Worm (Caenorhabditis elegans) whole organism, young adult: ENCODE measurements around the gene lmtr-3.

Source experiments
- F52B5.7 ChIP-seq: sonication (generic microtip); optimal IDR thresholded peaks from 2 replicates; lab custom pipeline; 2016; ENCODE audit warnings: mild to moderate bottlenecking, missing genetic modification characterization, missing compliant biosample characterization
- F57A8.1 ChIP-seq: fragments of 200-800 bp; sonication (Bioruptor generic); optimal IDR thresholded peaks from 2 replicates; lab custom pipeline; 2018; ENCODE audit warnings: mild to moderate bottlenecking, missing genetic modification characterization, moderate library complexity, missing compliant biosample characterization
- Y95B8A.8 ChIP-seq: fragments of 200-800 bp; sonication (Bioruptor generic); IDR thresholded peaks from 2 replicates; pipeline ENCODE4 v1.3.6; 2022; ENCODE audit warnings: missing genetic modification reagents, missing genetic modification characterization, missing compliant biosample characterization
- attf-3 ChIP-seq: fragments of 200-800 bp; sonication (Bioruptor generic); conservative IDR thresholded peaks from 2 replicates; pipeline ENCODE4 v1.3.6; 2022; ENCODE audit warnings: missing genetic modification reagents, missing genetic modification characterization, missing compliant biosample characterization
- attf-5 ChIP-seq: fragments of 200-800 bp; sonication (Bioruptor generic); optimal IDR thresholded peaks from 2 replicates; lab custom pipeline; 2018; ENCODE audit warnings: mild to moderate bottlenecking, missing genetic modification characterization, missing compliant biosample characterization
- cebp-2 ChIP-seq: fragments of 200-800 bp; sonication (Bioruptor generic); IDR thresholded peaks from 2 replicates; pipeline ENCODE4 v1.3.6; 2022; ENCODE audit warnings: missing genetic modification characterization, missing compliant biosample characterization
- die-1 ChIP-seq: sonication (generic microtip); optimal IDR thresholded peaks from 2 replicates; lab custom pipeline; 2016; ENCODE audit warnings: missing genotype, mild to moderate bottlenecking, missing genetic modification characterization, missing compliant biosample characterization
- ets-4 ChIP-seq: fragments of 200-800 bp; sonication (Bioruptor generic); optimal IDR thresholded peaks from 2 replicates; lab custom pipeline; 2018; ENCODE audit warnings: mild to moderate bottlenecking, missing genetic modification characterization, missing compliant biosample characterization
- let-607 ChIP-seq, 2 experiments: fragments of 200-800 bp in 1 of 2; sonication (Bioruptor generic) in 1 of 2; sonication (generic microtip) in 1 of 2; optimal IDR thresholded peaks; 2 replicates each; lab custom pipeline; 2016 to 2018; ENCODE audit warnings: mild to moderate bottlenecking in 2 of 2, missing compliant biosample characterization in 2 of 2, missing genetic modification characterization in 2 of 2, moderate library complexity in 2 of 2, missing genotype in 1 of 2
- nfya-1 ChIP-seq: sonication (generic microtip); optimal IDR thresholded peaks from 2 replicates; lab custom pipeline; 2017; ENCODE audit warnings: antibody characterized with exemption, missing compliant biosample characterization, missing genetic modification characterization, borderline replicate concordance; ENCODE audit not compliant: insufficient read depth
- nfya-2 ChIP-seq: fragments of 200-800 bp; sonication (Bioruptor generic); IDR thresholded peaks from 2 replicates; pipeline ENCODE4 v1.3.6; 2022; ENCODE audit warnings: missing genetic modification reagents, missing genetic modification characterization, missing compliant biosample characterization
- unc-130 ChIP-seq: sonication (generic microtip); optimal IDR thresholded peaks from 2 replicates; lab custom pipeline; 2016; ENCODE audit warnings: missing genetic modification reagents, missing genetic modification characterization, missing compliant biosample characterization
- ztf-6 ChIP-seq: fragments of 200-800 bp; sonication (Bioruptor generic); IDR thresholded peaks from 2 replicates; pipeline ENCODE4 v1.3.6; 2022; ENCODE audit warnings: missing genetic modification reagents, missing genetic modification characterization, missing compliant biosample characterization

ce11 chrV:11078874-11079273 lies 45.1 kb upstream of the lmtr-3 start:
- TF ChIP-seq attf-3: no peak
- TF ChIP-seq Y95B8A.8 (GFP tag; lab: Robert Waterston, UW): no peak
- no peak for TF ChIP-seq F57A8.1 (GFP tag; lab: Kevin White, UChicago)
- TF ChIP-seq attf-5 (GFP tag; lab: Kevin White, UChicago): no peak
- no peak for TF ChIP-seq unc-130
- no peak for TF ChIP-seq ets-4 (GFP tag; lab: Kevin White, UChicago)
- no peak for TF ChIP-seq let-607 (tag; optimal IDR thresholded peaks at IDR 0.05; lab: Kevin White, UChicago)
- TF ChIP-seq die-1 (tag; lab: Kevin White, UChicago): no peak
- no peak for TF ChIP-seq ztf-6 (GFP tag; lab: Robert Waterston, UW)
- TF ChIP-seq nfya-1: no peak
- no peak for TF ChIP-seq nfya-2
- no peak for TF ChIP-seq F52B5.7 (tag; lab: Kevin White, UChicago)
- no peak for TF ChIP-seq cebp-2 (GFP tag; lab: Robert Waterston, UW)
